Worm (Caenorhabditis elegans) whole organism, young adult: ENCODE data around the gene mdt-8.
A peak's percentile ranks its signal among the peaks of the same experiment; 100 is the strongest.

Source experiments
- B0336.3 ChIP-seq: fragments of 200-800 bp; sonication (Bioruptor generic); IDR thresholded peaks from 2 replicates; pipeline ENCODE4 v1.3.6; 2022; ENCODE audit warnings: missing genetic modification characterization, missing compliant biosample characterization
- D2030.7 ChIP-seq: fragments of 200-800 bp; sonication (Bioruptor generic); IDR thresholded peaks from 2 replicates; pipeline ENCODE4 v1.3.6; 2022; ENCODE audit warnings: missing genetic modification reagents, missing genetic modification characterization, missing compliant biosample characterization
- F33H1.4 ChIP-seq: fragments of 200-800 bp; sonication (Bioruptor generic); IDR thresholded peaks from 2 replicates; pipeline ENCODE4 v1.3.6; 2022; ENCODE audit warnings: missing genetic modification reagents, missing genetic modification characterization, missing compliant biosample characterization
- F39B2.1 ChIP-seq: fragments of 200-800 bp; sonication (Bioruptor generic); IDR thresholded peaks from 2 replicates; pipeline ENCODE4 v1.3.6; 2022; ENCODE audit warnings: missing genetic modification reagents, missing genetic modification characterization, missing compliant biosample characterization
- F52B5.7 ChIP-seq: sonication (generic microtip); optimal IDR thresholded peaks from 2 replicates; lab custom pipeline; 2016; ENCODE audit warnings: mild to moderate bottlenecking, missing genetic modification characterization, missing compliant biosample characterization
- Y53F4B.3 ChIP-seq: fragments of 200-800 bp; sonication (Bioruptor generic); IDR thresholded peaks from 2 replicates; pipeline ENCODE4 v1.3.6; 2022; ENCODE audit warnings: missing genetic modification reagents, missing genetic modification characterization, missing compliant biosample characterization
- Y56A3A.18 ChIP-seq: fragments of 200-800 bp; sonication (Bioruptor generic); IDR thresholded peaks from 2 replicates; pipeline ENCODE4 v1.3.6; 2022; ENCODE audit warnings: missing genetic modification reagents, missing genetic modification characterization, missing compliant biosample characterization
- Y67H2A.10 ChIP-seq: fragments of 200-800 bp; sonication (Bioruptor generic); conservative IDR thresholded peaks from 2 replicates; pipeline ENCODE4 v1.3.6; 2022; ENCODE audit warnings: missing genetic modification reagents, missing genetic modification characterization, missing compliant biosample characterization
- Y79H2A.3 ChIP-seq: fragments of 200-800 bp; sonication (Bioruptor generic); conservative IDR thresholded peaks from 2 replicates; pipeline ENCODE4 v1.3.6; 2022; ENCODE audit warnings: missing genetic modification reagents, missing genetic modification characterization, missing compliant biosample characterization
- Y95B8A.8 ChIP-seq: fragments of 200-800 bp; sonication (Bioruptor generic); IDR thresholded peaks from 2 replicates; pipeline ENCODE4 v1.3.6; 2022; ENCODE audit warnings: missing genetic modification reagents, missing genetic modification characterization, missing compliant biosample characterization
- ZK185.1 ChIP-seq: sonication (generic microtip); optimal IDR thresholded peaks from 2 replicates; lab custom pipeline; 2016; ENCODE audit warnings: mild to moderate bottlenecking, missing genetic modification characterization, missing compliant biosample characterization; ENCODE audit not compliant: poor library complexity, severe bottlenecking
- ama-1 ChIP-seq, 3 experiments: fragments of 150-350 bp in 1 of 3; sonication (generic microtip) in 2 of 3; optimal IDR thresholded peaks; 2 replicates each; lab custom pipeline; 2014 to 2018; ENCODE audit warnings: missing biosample characterization in 2 of 3, missing genetic modification characterization in 2 of 3, missing genetic modification reagents in 2 of 3
- aptf-2 ChIP-seq: fragments of 200-800 bp; sonication (Bioruptor generic); conservative IDR thresholded peaks from 2 replicates; pipeline ENCODE4 v1.3.6; 2022; ENCODE audit warnings: missing genetic modification reagents, missing genetic modification characterization, missing compliant biosample characterization
- aptf-3 ChIP-seq: fragments of 200-800 bp; sonication (Bioruptor generic); IDR thresholded peaks from 2 replicates; pipeline ENCODE4 v1.3.6; 2022; ENCODE audit warnings: missing genetic modification characterization, missing compliant biosample characterization
- attf-3 ChIP-seq: fragments of 200-800 bp; sonication (Bioruptor generic); conservative IDR thresholded peaks from 2 replicates; pipeline ENCODE4 v1.3.6; 2022; ENCODE audit warnings: missing genetic modification reagents, missing genetic modification characterization, missing compliant biosample characterization
- ccch-3 ChIP-seq: fragments of 200-800 bp; sonication (Bioruptor generic); optimal IDR thresholded peaks from 2 replicates; lab custom pipeline; 2018; ENCODE audit warnings: mild to moderate bottlenecking, missing genetic modification characterization, missing compliant biosample characterization
- cebp-1 ChIP-seq, 2 experiments: fragments of 200-800 bp in 1 of 2; sonication (Bioruptor generic) in 1 of 2; sonication (generic microtip) in 1 of 2; IDR thresholded peaks in 1 of 2; optimal IDR thresholded peaks in 1 of 2; 2 replicates each; pipeline versions ENCODE4 v1.3.6 to Lab custom; 2017 to 2022; ENCODE audit warnings: missing compliant biosample characterization in 2 of 2, missing genetic modification characterization in 2 of 2, mild to moderate bottlenecking in 1 of 2, missing genetic modification reagents in 1 of 2, moderate library complexity in 1 of 2
- ceh-40 ChIP-seq: fragments of 200-800 bp; sonication (Bioruptor generic); IDR thresholded peaks from 2 replicates; pipeline ENCODE4 v1.3.6; 2022; ENCODE audit warnings: missing genetic modification characterization, missing compliant biosample characterization
- ceh-58 ChIP-seq: fragments of 200-800 bp; sonication (Bioruptor generic); IDR thresholded peaks from 2 replicates; pipeline ENCODE4 v1.3.6; 2022; ENCODE audit warnings: missing genetic modification characterization, missing compliant biosample characterization
- efl-1 ChIP-seq: fragments of 150-350 bp; optimal IDR thresholded peaks from 2 replicates; lab custom pipeline; 2014; ENCODE audit warnings: missing biosample characterization, missing genetic modification reagents, missing genetic modification characterization
- egl-44 ChIP-seq: fragments of 200-800 bp; sonication (Bioruptor generic); IDR thresholded peaks from 2 replicates; pipeline ENCODE4 v1.3.6; 2022; ENCODE audit warnings: missing genetic modification reagents, missing genetic modification characterization, missing compliant biosample characterization
- egrh-3 ChIP-seq: fragments of 200-800 bp; sonication (Bioruptor generic); IDR thresholded peaks from 2 replicates; pipeline ENCODE4 v1.3.6; 2022; ENCODE audit warnings: missing genetic modification reagents, missing genetic modification characterization, missing compliant biosample characterization
- hrde-1 ChIP-seq: sonication (generic microtip); optimal IDR thresholded peaks from 2 replicates; lab custom pipeline; 2016; ENCODE audit warnings: missing genetic modification characterization, mild to moderate bottlenecking, missing compliant biosample characterization, moderate library complexity, missing genotype, missing genetic modification reagents, borderline replicate concordance
- lag-1 ChIP-seq: fragments of 200-800 bp; sonication (Bioruptor generic); IDR thresholded peaks from 2 replicates; pipeline ENCODE4 v1.3.6; 2022; ENCODE audit warnings: missing genetic modification reagents, missing genetic modification characterization, missing compliant biosample characterization
- let-607 ChIP-seq, 2 experiments: fragments of 200-800 bp in 1 of 2; sonication (Bioruptor generic) in 1 of 2; sonication (generic microtip) in 1 of 2; optimal IDR thresholded peaks; 2 replicates each; lab custom pipeline; 2016 to 2018; ENCODE audit warnings: mild to moderate bottlenecking in 2 of 2, missing compliant biosample characterization in 2 of 2, missing genetic modification characterization in 2 of 2, moderate library complexity in 2 of 2, missing genotype in 1 of 2
- lin-35 ChIP-seq, 3 experiments: fragments of 150-350 bp in 2 of 3; sonication (generic microtip) in 1 of 3; optimal IDR thresholded peaks; 2 replicates each; lab custom pipeline; 2014 to 2018; ENCODE audit warnings: missing biosample characterization in 3 of 3, missing genetic modification characterization in 3 of 3, missing genetic modification reagents in 3 of 3
- lir-1 ChIP-seq: fragments of 200-800 bp; sonication (Bioruptor generic); conservative IDR thresholded peaks from 2 replicates; pipeline ENCODE4 v1.3.6; 2022; ENCODE audit warnings: missing genetic modification reagents, missing genetic modification characterization, missing compliant biosample characterization
- lsl-1 ChIP-seq: fragments of 200-800 bp; sonication (Bioruptor generic); optimal IDR thresholded peaks from 2 replicates; lab custom pipeline; 2018; ENCODE audit warnings: mild to moderate bottlenecking, missing genetic modification characterization, moderate library complexity, missing compliant biosample characterization
- madf-6 ChIP-seq: fragments of 200-800 bp; sonication (Bioruptor generic); IDR thresholded peaks from 2 replicates; pipeline ENCODE4 v1.3.6; 2022; ENCODE audit warnings: missing genetic modification reagents, missing genetic modification characterization, missing compliant biosample characterization
- madf-8 ChIP-seq: fragments of 200-800 bp; sonication (Bioruptor generic); conservative IDR thresholded peaks from 2 replicates; pipeline ENCODE4 v1.3.6; 2022; ENCODE audit warnings: missing genetic modification reagents, missing genetic modification characterization, missing compliant biosample characterization
- mel-28 ChIP-seq: sonication (generic microtip); optimal IDR thresholded peaks from 2 replicates; lab custom pipeline; 2016; ENCODE audit warnings: borderline replicate concordance, mild to moderate bottlenecking, missing genetic modification characterization, missing compliant biosample characterization
- nfyb-1 ChIP-seq: fragments of 200-800 bp; sonication (Bioruptor generic); IDR thresholded peaks from 2 replicates; pipeline ENCODE4 v1.3.6; 2022; ENCODE audit warnings: missing genetic modification reagents, missing genetic modification characterization, missing compliant biosample characterization
- sea-2 ChIP-seq: fragments of 200-800 bp; sonication (Bioruptor generic); IDR thresholded peaks from 2 replicates; pipeline ENCODE4 v1.3.6; 2022; ENCODE audit warnings: missing genetic modification characterization, missing compliant biosample characterization
- snpc-3.4 ChIP-seq: sonication (generic microtip); optimal IDR thresholded peaks from 2 replicates; lab custom pipeline; 2017; ENCODE audit warnings: missing genetic modification characterization, mild to moderate bottlenecking, missing compliant biosample characterization, antibody characterized with exemption, moderate library complexity, missing genotype, missing genetic modification reagents
- tlf-1 ChIP-seq: fragments of 200-800 bp; sonication (Bioruptor generic); optimal IDR thresholded peaks from 2 replicates; lab custom pipeline; 2018; ENCODE audit warnings: mild to moderate bottlenecking, missing genetic modification characterization, missing compliant biosample characterization
- xnd-1 ChIP-seq: sonication (generic microtip); optimal IDR thresholded peaks from 2 replicates; lab custom pipeline; 2016; ENCODE audit warnings: missing genotype, missing genetic modification reagents, missing genetic modification characterization, missing compliant biosample characterization
- ztf-26 ChIP-seq: sonication (generic microtip); optimal IDR thresholded peaks from 2 replicates; lab custom pipeline; 2017; ENCODE audit warnings: missing genetic modification characterization, missing compliant biosample characterization

mdt-8 gene

DNA sequence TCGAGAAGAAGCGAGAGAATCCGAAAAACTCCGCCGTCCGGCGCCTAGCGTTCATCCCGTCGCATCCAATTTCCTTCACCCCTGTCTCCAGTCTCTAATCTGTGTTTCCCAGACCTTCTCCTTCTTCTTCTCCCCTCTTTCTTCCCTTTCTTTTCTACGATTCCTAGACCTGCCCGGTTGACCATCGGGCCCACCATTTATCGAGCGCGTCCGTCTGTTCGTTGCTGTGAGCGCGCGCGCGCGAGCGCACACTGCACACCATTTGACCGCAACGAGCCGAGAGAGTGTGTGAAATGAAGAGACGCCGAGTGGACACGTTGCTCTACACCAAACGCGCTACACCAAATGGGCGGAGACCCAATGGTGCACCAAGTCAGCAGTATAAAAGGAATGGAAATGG is 3.5 kb upstream of the mdt-8 start (continued):
- TF ChIP-seq lag-1 (GFP tag; lab: Robert Waterston, UW), result no peak
- TF ChIP-seq Y56A3A.18, result no peak
- no peak for TF ChIP-seq aptf-3 (GFP tag; lab: Robert Waterston, UW)
- peak; percentile 71 for TF ChIP-seq B0336.3 (GFP tag; lab: Robert Waterston, UW)
- peak; percentile 82 for TF ChIP-seq egrh-3 (GFP tag; lab: Robert Waterston, UW)
- TF ChIP-seq madf-8, result peak; percentile 98
- no peak for TF ChIP-seq mel-28
- no peak for TF ChIP-seq ceh-40 (GFP tag; lab: Robert Waterston, UW)
- TF ChIP-seq efl-1 (GFP tag; lab: Kevin White, UChicago), result peak; percentile 97
- peak in 2 of 3 experiments; percentile 38 to 44 for TF ChIP-seq lin-35 (GFP tag; optimal IDR thresholded peaks at IDR 0.05; lab: Kevin White, UChicago)
- no peak for TF ChIP-seq Y67H2A.10 (GFP tag; lab: Robert Waterston, UW)

DNA sequence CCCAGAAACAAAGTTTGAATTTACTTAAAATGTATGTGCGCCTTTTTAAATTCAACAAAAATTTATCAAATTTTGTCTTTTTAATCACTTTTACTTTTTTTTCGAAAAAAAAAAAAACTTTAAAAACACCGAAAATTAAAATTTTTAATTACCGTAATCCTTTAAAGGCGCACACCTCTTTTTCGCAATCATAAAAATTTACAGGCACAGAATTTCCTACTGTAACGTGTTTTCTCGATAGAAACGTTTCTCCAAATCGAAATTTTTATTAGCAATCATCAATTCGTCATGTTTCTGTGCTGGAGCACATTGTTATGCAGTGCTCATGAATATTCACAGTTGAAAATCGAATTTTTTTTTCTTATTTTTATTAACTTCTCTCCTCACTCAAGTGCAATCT is 2.9 kb upstream of the mdt-8 start:
- 0 out of 2 replicates have a peak, but pooled peaks have one; percentile 28 for TF ChIP-seq D2030.7 (GFP tag; lab: Robert Waterston, UW)
- TF ChIP-seq attf-3 (GFP tag; lab: Robert Waterston, UW), result no peak
- TF ChIP-seq xnd-1 (tag; lab: Kevin White, UChicago), result peak; percentile 72
- TF ChIP-seq F52B5.7 (tag; lab: Kevin White, UChicago), result no peak
- peak; percentile 93 for TF ChIP-seq madf-8
- TF ChIP-seq madf-6 (GFP tag; lab: Robert Waterston, UW), result peak; percentile 92
- peak; percentile 81 for TF ChIP-seq lsl-1 (GFP tag; lab: Kevin White, UChicago)
- TF ChIP-seq F33H1.4 (GFP tag; lab: Robert Waterston, UW), result peak; percentile 31; the same call in 1 of the 2 replicates

ce11 chrII:11535924-11536323 is 2.3 kb upstream of the mdt-8 start:
- TF ChIP-seq tlf-1 (no peak), sea-2 (GFP tag; lab: Robert Waterston, UW) (no peak), nfyb-1 (no peak), ztf-26 (tag; lab: Kevin White, UChicago) (no peak), lin-35 (GFP tag; optimal IDR thresholded peaks at IDR 0.05; lab: Kevin White, UChicago) (no peak), Y67H2A.10 (GFP tag; lab: Robert Waterston, UW) (no peak), F39B2.1 (GFP tag; lab: Robert Waterston, UW) (no peak), ama-1 (optimal IDR thresholded peaks at IDR 0.05; lab: Kevin White, UChicago) (no peak), ama-1 (GFP tag; optimal IDR thresholded peaks at IDR 0.05; lab: Kevin White, UChicago) (no peak), Y95B8A.8 (GFP tag; lab: Robert Waterston, UW) (no peak), egl-44 (GFP tag; lab: Robert Waterston, UW) (no peak), madf-6 (GFP tag; lab: Robert Waterston, UW) (no peak), Y79H2A.3 (no peak), ceh-40 (GFP tag; lab: Robert Waterston, UW) (no peak)

DNA sequence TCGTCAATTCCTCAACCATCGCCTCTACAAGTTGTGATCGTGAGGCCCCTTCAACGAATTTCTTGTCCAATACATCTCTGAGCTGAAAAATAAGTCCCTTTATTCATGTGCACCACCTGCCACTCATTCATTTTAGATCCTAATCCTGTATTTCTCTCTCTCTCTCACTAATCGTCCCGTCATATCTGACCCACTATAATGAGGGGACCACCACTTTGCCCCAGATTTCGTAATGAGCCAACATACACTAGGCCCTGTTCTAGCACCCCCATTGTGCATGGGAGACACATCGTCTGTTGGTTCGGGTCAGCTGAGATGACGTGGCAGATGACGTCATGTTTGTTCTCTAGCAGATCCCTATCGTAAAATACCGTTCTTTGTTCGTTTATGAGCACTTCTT is 1.8 kb upstream of the mdt-8 start:
- TF ChIP-seq cebp-1 (GFP tag; IDR thresholded peaks at IDR 0.05; lab: Robert Waterston, UW) (no peak), cebp-1 (tag; optimal IDR thresholded peaks at IDR 0.05; lab: Kevin White, UChicago) (peak; percentile 40), lag-1 (GFP tag; lab: Robert Waterston, UW) (0 out of 2 replicates have a peak, but pooled peaks have one; percentile 52), ceh-58 (GFP tag; lab: Robert Waterston, UW) (no peak), aptf-2 (0 out of 2 replicates have a peak, but pooled peaks have one; percentile 21)

DNA sequence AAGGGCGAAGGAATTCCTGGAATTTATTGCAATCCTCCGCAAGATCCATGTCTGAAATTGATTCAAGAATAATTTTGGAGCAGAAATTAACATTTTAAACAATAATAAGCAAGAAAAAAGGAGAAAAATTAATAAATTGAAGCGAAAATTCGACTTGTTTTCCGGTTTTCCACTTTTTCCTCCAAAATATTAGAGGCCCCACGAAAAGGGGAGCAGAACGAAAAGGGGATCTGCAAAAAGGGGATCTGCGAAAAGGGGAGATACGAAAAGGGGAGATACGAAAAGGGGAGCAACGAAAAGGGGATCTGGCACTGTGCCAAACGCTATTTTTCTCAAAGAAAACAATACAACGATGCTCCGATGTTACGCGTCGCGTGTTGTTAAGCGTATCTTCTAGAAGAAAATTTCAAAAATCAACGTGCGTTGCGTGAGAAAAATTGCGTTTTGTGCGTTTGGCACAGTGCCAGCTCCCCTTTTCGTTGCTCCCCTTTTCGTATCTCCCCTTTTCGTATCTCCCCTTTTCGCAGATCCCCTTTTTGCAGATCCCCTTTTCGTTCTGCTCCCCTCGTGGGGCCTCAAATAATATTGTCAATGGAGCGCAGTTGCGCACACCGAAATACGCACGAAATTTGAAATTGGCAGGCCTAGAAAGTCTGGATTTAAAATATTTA is 948 bp upstream of the mdt-8 start, which contains the start of gene Y62F5A.12:
Gene Y62F5A.12 (minus strand): TSS at position 51 of the 671 bp plus-strand sequence.
- TF ChIP-seq ccch-3 (GFP tag; lab: Kevin White, UChicago), result peak; percentile 31
- peak; percentile 34; the same call in 1 of the 2 replicates for TF ChIP-seq F39B2.1 (GFP tag; lab: Robert Waterston, UW)
- TF ChIP-seq lir-1 (GFP tag; lab: Robert Waterston, UW), result peak; percentile 92
- TF ChIP-seq let-607 (tag; optimal IDR thresholded peaks at IDR 0.05; lab: Kevin White, UChicago), result peak in 1 of 2 experiments; percentile 58
- peak; percentile 93 for TF ChIP-seq Y53F4B.3
- TF ChIP-seq snpc-3.4 (tag; lab: Kevin White, UChicago), result peak; percentile 58
- peak; percentile 96 for TF ChIP-seq madf-6 (GFP tag; lab: Robert Waterston, UW)
- TF ChIP-seq ZK185.1, result peak; percentile 71
- peak; percentile 96 for TF ChIP-seq aptf-2
- TF ChIP-seq F33H1.4 (GFP tag; lab: Robert Waterston, UW), result peak; percentile 80
- TF ChIP-seq hrde-1 (tag; lab: Kevin White, UChicago), result peak; percentile 1
